In the genomic region with DNA sequence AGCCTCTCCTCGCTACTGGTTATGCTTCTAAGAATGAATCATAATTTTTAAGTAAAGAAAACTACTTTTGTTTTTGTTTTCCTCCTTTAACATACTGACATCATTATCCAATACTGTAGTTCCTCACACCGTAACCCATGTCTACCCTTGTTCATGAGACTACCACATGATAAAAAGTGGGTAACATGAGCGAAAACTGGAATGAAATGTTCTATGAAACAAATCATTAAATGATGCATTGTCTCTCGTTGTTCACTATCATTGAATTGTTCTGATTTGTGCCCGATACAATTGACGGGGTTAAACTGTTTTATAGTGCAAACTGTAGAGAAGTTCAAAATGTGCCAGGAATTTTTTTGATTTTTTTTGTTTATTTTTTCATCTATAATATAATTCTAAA, we compare ENCODE assay signal across 5 worm cellular contexts.
TF ChIP-seq lines count a peak whose summit lies in the region.

No protein-coding gene starts in this region.

TF ChIP-seq in whole organism, L1 larva, 84 proteins besides CTCF, POLR2A, EP300 and RAD21:
- TF ChIP-seq blmp-1 (tag; optimal IDR thresholded peaks at IDR 0.05; lab: Kevin White, UChicago) (peak; percentile 34), F16B12.6 (tag; optimal IDR thresholded peaks at IDR 0.05; lab: Kevin White, UChicago) (no peak), fkh-4 (tag; optimal IDR thresholded peaks at IDR 0.05; lab: Kevin White, UChicago; ENCODE audit: borderline replicate concordance) (no peak), nhr-20 (tag; optimal IDR thresholded peaks at IDR 0.05; lab: Kevin White, UChicago) (peak; percentile 67), efl-1 (optimal IDR thresholded peaks at IDR 0.05; lab: Kevin White, UChicago) (no peak), efl-1 (GFP tag; optimal IDR thresholded peaks at IDR 0.05 in 1 of 2; lab: Kevin White, UChicago) (peak in 1 of 2 experiments; percentile 64), elt-3 (tag; optimal IDR thresholded peaks at IDR 0.05; lab: Kevin White, UChicago) (peak in 2 of 6 experiments; percentile 12 to 47), lin-35 (GFP tag; optimal IDR thresholded peaks at IDR 0.05; lab: Kevin White, UChicago) (peak in 1 of 2 experiments; percentile 41), aha-1 (tag; optimal IDR thresholded peaks at IDR 0.05; lab: Kevin White, UChicago) (no peak), lin-14 (GFP tag; optimal IDR thresholded peaks at IDR 0.05; lab: Kevin White, UChicago) (peak; percentile 33), ceh-90 (tag; optimal IDR thresholded peaks at IDR 0.05; lab: Kevin White, UChicago) (no peak), nhr-85 (tag; lab: Kevin White, UChicago) (peak; percentile 76), snu-23 (GFP tag; optimal IDR thresholded peaks at IDR 0.05; lab: Kevin White, UChicago) (peak; percentile 14)
TF ChIP-seq in whole organism, L1 larva: peak in this region for 8.

TF ChIP-seq in whole organism, L2 larva, 48 proteins besides CTCF, POLR2A, EP300 and RAD21:
- TF ChIP-seq blmp-1 (tag; optimal IDR thresholded peaks at IDR 0.05; lab: Kevin White, UChicago; ENCODE audit: insufficient read depth) (peak; percentile 16), fos-1 (tag; optimal IDR thresholded peaks at IDR 0.05; lab: Kevin White, UChicago) (peak; percentile 72), lin-39 (tag; optimal IDR thresholded peaks at IDR 0.05; lab: Kevin White, UChicago) (no peak), sma-9 (GFP tag; optimal IDR thresholded peaks at IDR 0.05; lab: Kevin White, UChicago) (peak; percentile 79), sma-9 (tag; optimal IDR thresholded peaks at IDR 0.05; lab: Kevin White, UChicago) (no peak), dmd-4 (tag; optimal IDR thresholded peaks at IDR 0.05; lab: Kevin White, UChicago) (no peak), ztf-11 (tag; optimal IDR thresholded peaks at IDR 0.05; lab: Kevin White, UChicago) (no peak), ztf-4 (tag; optimal IDR thresholded peaks at IDR 0.05; lab: Kevin White, UChicago) (no peak), lsy-2 (tag; optimal IDR thresholded peaks at IDR 0.05; lab: Kevin White, UChicago) (peak in 1 of 2 experiments; percentile 58), nhr-25 (tag; optimal IDR thresholded peaks at IDR 0.05; lab: Kevin White, UChicago) (peak; percentile 73), nhr-23 (tag; optimal IDR thresholded peaks at IDR 0.05; lab: Kevin White, UChicago) (no peak), snpc-4 (tag; optimal IDR thresholded peaks at IDR 0.05; lab: Kevin White, UChicago) (no peak), nhr-21 (tag; optimal IDR thresholded peaks at IDR 0.05; lab: Kevin White, UChicago) (peak; percentile 84), unc-62 (GFP tag; optimal IDR thresholded peaks at IDR 0.05; lab: Kevin White, UChicago) (no peak), mab-5 (tag; optimal IDR thresholded peaks at IDR 0.05; lab: Kevin White, UChicago) (no peak)

TF ChIP-seq in whole organism, L3 larva, 47 proteins besides CTCF, POLR2A, EP300 and RAD21:
- TF ChIP-seq nfya-1 (tag; optimal IDR thresholded peaks at IDR 0.05; lab: Kevin White, UChicago; ENCODE audit: insufficient read depth) (peak; percentile 47), eor-1 (tag; optimal IDR thresholded peaks at IDR 0.05; lab: Kevin White, UChicago) (no peak), elt-3 (tag; optimal IDR thresholded peaks at IDR 0.05; lab: Kevin White, UChicago) (peak in 2 of 3 experiments; percentile 28 to 36), pqm-1 (tag; optimal IDR thresholded peaks at IDR 0.05; lab: Kevin White, UChicago) (peak; percentile 48), elt-1 (tag; optimal IDR thresholded peaks at IDR 0.05; lab: Kevin White, UChicago) (no peak), nhr-23 (tag; optimal IDR thresholded peaks at IDR 0.05; lab: Kevin White, UChicago) (peak; percentile 74), zag-1 (tag; optimal IDR thresholded peaks at IDR 0.05; lab: Kevin White, UChicago) (no peak), elt-2 (tag; optimal IDR thresholded peaks at IDR 0.05; lab: Kevin White, UChicago) (peak; percentile 13), nhr-43 (tag; optimal IDR thresholded peaks at IDR 0.05; lab: Kevin White, UChicago; ENCODE audit: poor library complexity, severe bottlenecking) (peak; percentile 93), nhr-25 (tag; optimal IDR thresholded peaks at IDR 0.05; lab: Kevin White, UChicago) (peak; percentile 47)

TF ChIP-seq in whole organism, L4 larva, 104 proteins besides CTCF, POLR2A, EP300 and RAD21 (continues in another document):
- TF ChIP-seq zag-1 (tag; optimal IDR thresholded peaks at IDR 0.05; lab: Kevin White, UChicago): no peak
- no peak for TF ChIP-seq ZK546.5 (tag; optimal IDR thresholded peaks at IDR 0.05; lab: Kevin White, UChicago)
- no peak for TF ChIP-seq lin-13 (GFP tag; optimal IDR thresholded peaks at IDR 0.05; lab: Kevin White, UChicago)
- no peak for TF ChIP-seq zip-2 (tag; optimal IDR thresholded peaks at IDR 0.05; lab: Kevin White, UChicago)
- TF ChIP-seq lir-3 (tag; optimal IDR thresholded peaks at IDR 0.05; lab: Kevin White, UChicago): no peak
- TF ChIP-seq ceh-32 (tag; optimal IDR thresholded peaks at IDR 0.05; lab: Kevin White, UChicago; ENCODE audit: poor library complexity): no peak
- TF ChIP-seq nhr-76 (tag; optimal IDR thresholded peaks at IDR 0.05; lab: Kevin White, UChicago): no peak
- TF ChIP-seq ceh-20 (GFP tag; IDR thresholded peaks at IDR 0.05; lab: Robert Waterston, UW): no peak
- TF ChIP-seq aha-1 (tag; lab: Kevin White, UChicago): peak; percentile 91
- TF ChIP-seq dpl-1 (GFP tag; optimal IDR thresholded peaks at IDR 0.05; lab: Kevin White, UChicago): no peak
- no peak for TF ChIP-seq nhr-10 (tag; optimal IDR thresholded peaks at IDR 0.05; lab: Kevin White, UChicago)
- no peak for TF ChIP-seq aly-2 (tag; optimal IDR thresholded peaks at IDR 0.05; lab: Kevin White, UChicago)
- no peak for TF ChIP-seq F10B5.3 (tag; optimal IDR thresholded peaks at IDR 0.05; lab: Kevin White, UChicago)
- no peak for TF ChIP-seq mes-2 (tag; optimal IDR thresholded peaks at IDR 0.05; lab: Kevin White, UChicago; ENCODE audit: poor library complexity, severe bottlenecking)
- no peak for TF ChIP-seq nhr-11 (tag; optimal IDR thresholded peaks at IDR 0.05; lab: Kevin White, UChicago)
- TF ChIP-seq duxl-1 (tag; optimal IDR thresholded peaks at IDR 0.05; lab: Kevin White, UChicago; ENCODE audit: poor library complexity): no peak
- TF ChIP-seq pqm-1 (tag; optimal IDR thresholded peaks at IDR 0.05; lab: Kevin White, UChicago): peak; percentile 24
- TF ChIP-seq lin-39 (tag; optimal IDR thresholded peaks at IDR 0.05; lab: Kevin White, UChicago): no peak
- TF ChIP-seq nhr-102 (tag; optimal IDR thresholded peaks at IDR 0.05; lab: Kevin White, UChicago): no peak
- peak; percentile 71 for TF ChIP-seq dmd-6 (GFP tag; IDR thresholded peaks at IDR 0.05; lab: Robert Waterston, UW)
- peak in 1 of 2 experiments; percentile 67 for TF ChIP-seq lsy-2 (tag; optimal IDR thresholded peaks at IDR 0.05; lab: Kevin White, UChicago)
- no peak for TF ChIP-seq rbr-2 (tag; optimal IDR thresholded peaks at IDR 0.05; lab: Kevin White, UChicago)
- TF ChIP-seq madf-9 (GFP tag; conservative IDR thresholded peaks at IDR 0.05; lab: Robert Waterston, UW): no peak
- no peak for TF ChIP-seq ces-1 (GFP tag; optimal IDR thresholded peaks at IDR 0.05; lab: Kevin White, UChicago)
- TF ChIP-seq hif-1 (tag; optimal IDR thresholded peaks at IDR 0.05; lab: Kevin White, UChicago): no peak
- TF ChIP-seq lin-15B (tag; optimal IDR thresholded peaks at IDR 0.05; lab: Kevin White, UChicago): no peak
- no peak for TF ChIP-seq F26F4.8 (GFP tag; conservative IDR thresholded peaks at IDR 0.05; lab: Robert Waterston, UW)

TF ChIP-seq in whole organism, young adult, 124 proteins besides CTCF, POLR2A, EP300 and RAD21:
- TF ChIP-seq Y95B8A.8 (GFP tag; IDR thresholded peaks at IDR 0.05; lab: Robert Waterston, UW) (no peak), nhr-80 (tag; optimal IDR thresholded peaks at IDR 0.05; lab: Kevin White, UChicago) (peak; percentile 38)
